Worm (Caenorhabditis elegans) whole organism, early embryonic: ENCODE measurements around the gene Y55F3BR.11.

Experiments used
- B0310.2 ChIP-seq: sonication (generic microtip); optimal IDR thresholded peaks from 2 replicates; lab custom pipeline; 2016; ENCODE audit warnings: mild to moderate bottlenecking, missing genetic modification characterization, missing compliant biosample characterization
- aly-1 ChIP-seq: sonication (generic microtip); optimal IDR thresholded peaks from 2 replicates; lab custom pipeline; 2016; ENCODE audit warnings: missing genetic modification characterization, missing compliant biosample characterization
- ama-1 ChIP-seq: fragments of 150-350 bp; optimal IDR thresholded peaks from 2 replicates; lab custom pipeline; 2014
- ceh-13 ChIP-seq: fragments of 200-800 bp; sonication (Bioruptor generic); optimal IDR thresholded peaks from 2 replicates; lab custom pipeline; 2018; ENCODE audit warnings: mild to moderate bottlenecking, missing genetic modification characterization, missing compliant biosample characterization
- pes-1 ChIP-seq: fragments of 200-800 bp; sonication (Bioruptor generic); IDR thresholded peaks from 2 replicates; pipeline ENCODE4 v1.3.6; 2022; ENCODE audit warnings: missing genetic modification reagents, missing genetic modification characterization, missing compliant biosample characterization
- scrt-1 ChIP-seq: fragments of 200-800 bp; sonication (Bioruptor generic); IDR thresholded peaks from 2 replicates; pipeline ENCODE4 v1.3.6; 2022; ENCODE audit warnings: missing genetic modification characterization, missing compliant biosample characterization
- sea-1 ChIP-seq: fragments of 200-800 bp; sonication (Bioruptor generic); conservative IDR thresholded peaks from 2 replicates; pipeline ENCODE4 v1.3.6; 2022; ENCODE audit warnings: missing genetic modification characterization, missing compliant biosample characterization
- tbx-11 ChIP-seq: fragments of 200-800 bp; sonication (Bioruptor generic); IDR thresholded peaks from 2 replicates; pipeline ENCODE4 v1.3.6; 2022; ENCODE audit warnings: missing genetic modification characterization, missing compliant biosample characterization
- tra-4 ChIP-seq: sonication (generic microtip); optimal IDR thresholded peaks from 2 replicates; lab custom pipeline; 2017; ENCODE audit warnings: missing genetic modification characterization, missing compliant biosample characterization

- TF ChIP-seq sea-1 (GFP tag; lab: Robert Waterston, UW) (no peak), ama-1 (lab: Kevin White, UChicago) (no peak), scrt-1 (GFP tag; lab: Robert Waterston, UW) (no peak), tra-4 (tag; lab: Kevin White, UChicago) (no peak), B0310.2 (tag; lab: Kevin White, UChicago) (no peak), aly-1 (tag; lab: Kevin White, UChicago) (no peak), pes-1 (GFP tag; lab: Robert Waterston, UW) (no peak), ceh-13 (no peak), tbx-11 (no peak)
Measured at ce11 chrIV:829107-829506, 25.9 kb upstream of the Y55F3BR.11 start.
